Worm (Caenorhabditis elegans) whole organism, mixed stage, embryonic: ENCODE data around the gene fbxa-199.

Experiments used
- M03D4.4 ChIP-seq: sonication (generic microtip); optimal IDR thresholded peaks from 2 replicates; lab custom pipeline; 2017; ENCODE audit warnings: mild to moderate bottlenecking, missing genetic modification characterization, missing compliant biosample characterization
- bed-3 ChIP-seq: fragments of 200-800 bp; sonication (Bioruptor generic); optimal IDR thresholded peaks from 3 replicates; lab custom pipeline; 2018; ENCODE audit warnings: mild to moderate bottlenecking, missing genetic modification characterization, moderate library complexity, missing compliant biosample characterization
- blmp-1 ChIP-seq: fragments of 150-350 bp; optimal IDR thresholded peaks from 2 replicates; lab custom pipeline; 2014; ENCODE audit warnings: missing biosample characterization, missing genetic modification characterization
- ceh-39 ChIP-seq: fragments of 150-350 bp; optimal IDR thresholded peaks from 2 replicates; lab custom pipeline; 2014; ENCODE audit warnings: missing biosample characterization, missing genetic modification characterization
- ceh-43 ChIP-seq: fragments of 200-800 bp; sonication (Bioruptor generic); optimal IDR thresholded peaks from 2 replicates; lab custom pipeline; 2018; ENCODE audit warnings: mild to moderate bottlenecking, missing genetic modification characterization, moderate library complexity, missing compliant biosample characterization
- ceh-83 ChIP-seq: fragments of 200-800 bp; sonication (Bioruptor generic); optimal IDR thresholded peaks from 2 replicates; lab custom pipeline; 2018; ENCODE audit warnings: mild to moderate bottlenecking, missing genetic modification characterization, missing compliant biosample characterization
- cnd-1 ChIP-seq: fragments of 200-800 bp; sonication (Bioruptor generic); optimal IDR thresholded peaks from 2 replicates; lab custom pipeline; 2018; ENCODE audit warnings: mild to moderate bottlenecking, missing genetic modification characterization, missing compliant biosample characterization
- drap-1 ChIP-seq: fragments of 200-800 bp; sonication (Bioruptor generic); optimal IDR thresholded peaks from 3 replicates; lab custom pipeline; 2018; ENCODE audit warnings: mild to moderate bottlenecking, missing genetic modification characterization, missing compliant biosample characterization
- elt-1 ChIP-seq: sonication (generic microtip); optimal IDR thresholded peaks from 2 replicates; lab custom pipeline; 2017; ENCODE audit warnings: missing genetic modification characterization, mild to moderate bottlenecking, missing compliant biosample characterization, antibody characterized with exemption, moderate library complexity, borderline replicate concordance; ENCODE audit not compliant: insufficient read depth
- elt-3 ChIP-seq: fragments of 150-350 bp; optimal IDR thresholded peaks from 2 replicates; lab custom pipeline; 2014; ENCODE audit warnings: missing biosample characterization, missing genetic modification characterization
- flh-1 ChIP-seq: fragments of 200-800 bp; sonication (Bioruptor generic); optimal IDR thresholded peaks from 2 replicates; lab custom pipeline; 2018; ENCODE audit warnings: mild to moderate bottlenecking, missing genetic modification characterization, moderate library complexity, missing compliant biosample characterization
- hlh-1 ChIP-seq: fragments of 150-350 bp; optimal IDR thresholded peaks from 2 replicates; lab custom pipeline; 2014; ENCODE audit warnings: missing biosample characterization, missing genetic modification reagents, missing genetic modification characterization
- lin-13 ChIP-seq: fragments of 150-350 bp; optimal IDR thresholded peaks from 2 replicates; lab custom pipeline; 2014; ENCODE audit warnings: missing biosample characterization, missing genetic modification characterization
- lsy-2 ChIP-seq: fragments of 150-350 bp; optimal IDR thresholded peaks from 2 replicates; lab custom pipeline; 2014; ENCODE audit warnings: missing biosample characterization, missing genetic modification characterization
- mab-5 ChIP-seq: fragments of 150-350 bp; optimal IDR thresholded peaks from 2 replicates; lab custom pipeline; 2014; ENCODE audit warnings: missing biosample characterization, missing genetic modification characterization
- mep-1 ChIP-seq: fragments of 150-350 bp; optimal IDR thresholded peaks from 2 replicates; lab custom pipeline; 2017; ENCODE audit warnings: missing biosample characterization, missing genetic modification reagents, missing genetic modification characterization, inconsistent platforms
- mls-2 ChIP-seq: sonication (generic microtip); optimal IDR thresholded peaks from 2 replicates; lab custom pipeline; 2016; ENCODE audit warnings: mild to moderate bottlenecking, missing genetic modification characterization, moderate library complexity, missing compliant biosample characterization
- nhr-12 ChIP-seq: fragments of 150-350 bp; optimal IDR thresholded peaks from 2 replicates; lab custom pipeline; 2014; ENCODE audit warnings: missing biosample characterization, missing genetic modification characterization
- nhr-2 ChIP-seq: fragments of 150-350 bp; optimal IDR thresholded peaks from 2 replicates; lab custom pipeline; 2014; ENCODE audit warnings: missing biosample characterization, missing genetic modification characterization
- nhr-237 ChIP-seq: fragments of 150-350 bp; optimal IDR thresholded peaks from 2 replicates; lab custom pipeline; 2014; ENCODE audit warnings: missing biosample characterization, missing genetic modification characterization
- nhr-28 ChIP-seq: fragments of 150-350 bp; optimal IDR thresholded peaks from 2 replicates; lab custom pipeline; 2014; ENCODE audit warnings: missing biosample characterization, missing genetic modification characterization
- nhr-76 ChIP-seq: sonication (generic microtip); optimal IDR thresholded peaks from 2 replicates; lab custom pipeline; 2017; ENCODE audit warnings: missing biosample characterization, missing genetic modification characterization
- pha-4 ChIP-seq: fragments of 150-350 bp; optimal IDR thresholded peaks from 2 replicates; lab custom pipeline; 2018; ENCODE audit warnings: missing biosample characterization, missing genetic modification reagents, missing genetic modification characterization
- sem-2 ChIP-seq: fragments of 200-800 bp; sonication (Bioruptor generic); optimal IDR thresholded peaks from 2 replicates; lab custom pipeline; 2018; ENCODE audit warnings: mild to moderate bottlenecking, missing genetic modification characterization, missing compliant biosample characterization
- snpc-4 ChIP-seq: fragments of 150-350 bp; optimal IDR thresholded peaks from 2 replicates; lab custom pipeline; 2014; ENCODE audit warnings: missing biosample characterization, missing genetic modification characterization
- sptf-1 ChIP-seq: sonication (generic microtip); optimal IDR thresholded peaks from 2 replicates; lab custom pipeline; 2017; ENCODE audit warnings: mild to moderate bottlenecking, missing genetic modification characterization, moderate library complexity, missing compliant biosample characterization
- tbx-8 ChIP-seq: fragments of 200-800 bp; sonication (Bioruptor generic); optimal IDR thresholded peaks from 2 replicates; lab custom pipeline; 2018; ENCODE audit warnings: mild to moderate bottlenecking, missing genetic modification characterization, moderate library complexity, missing compliant biosample characterization
- unc-120 ChIP-seq: sonication (generic microtip); optimal IDR thresholded peaks from 2 replicates; lab custom pipeline; 2017; ENCODE audit warnings: missing genetic modification characterization, missing compliant biosample characterization; ENCODE audit not compliant: poor library complexity, severe bottlenecking
- unc-62 ChIP-seq: fragments of 150-350 bp; optimal IDR thresholded peaks from 2 replicates; lab custom pipeline; 2014; ENCODE audit warnings: missing biosample characterization, missing genetic modification reagents, missing genetic modification characterization
- zip-8 ChIP-seq: fragments of 150-350 bp; optimal IDR thresholded peaks from 2 replicates; lab custom pipeline; 2014; ENCODE audit warnings: missing biosample characterization, missing genetic modification characterization
- ztf-11 ChIP-seq: fragments of 150-350 bp; optimal IDR thresholded peaks from 2 replicates; lab custom pipeline; 2014; ENCODE audit warnings: missing biosample characterization, missing genetic modification characterization

The fbxa-199 gene

ce11 chrV:15352376-15352775 is 46.3 kb downstream of the fbxa-199 start, which contains the start of gene srx-58:
TSS of gene srx-58 (plus strand) at chrV:15352676.
- TF ChIP-seq ceh-43 (GFP tag; lab: Kevin White, UChicago) (no peak), nhr-237 (tag; lab: Kevin White, UChicago) (no peak), elt-3 (tag; lab: Kevin White, UChicago) (no peak), elt-1 (tag; lab: Kevin White, UChicago) (no peak), blmp-1 (tag; lab: Kevin White, UChicago) (no peak)

- TF ChIP-seq M03D4.4 (tag; lab: Kevin White, UChicago) (no peak), nhr-28 (tag; lab: Kevin White, UChicago) (no peak), snpc-4 (tag; lab: Kevin White, UChicago) (no peak), nhr-2 (tag; lab: Kevin White, UChicago) (no peak), unc-120 (no peak), elt-1 (tag; lab: Kevin White, UChicago) (no peak), flh-1 (GFP tag; lab: Kevin White, UChicago) (no peak), nhr-237 (tag; lab: Kevin White, UChicago) (no peak), hlh-1 (tag; lab: Kevin White, UChicago) (no peak), drap-1 (GFP tag; lab: Kevin White, UChicago) (no peak), ztf-11 (tag; lab: Kevin White, UChicago) (no peak), zip-8 (no peak), ceh-83 (no peak), tbx-8 (GFP tag; lab: Kevin White, UChicago) (no peak), ceh-39 (tag; lab: Kevin White, UChicago) (no peak), mab-5 (tag; lab: Kevin White, UChicago) (no peak), mep-1 (no peak), mls-2 (no peak), lsy-2 (tag; lab: Kevin White, UChicago) (no peak), bed-3 (GFP tag; lab: Kevin White, UChicago) (no peak)
Measured at ce11 chrV:15350615-15351014, 48.0 kb downstream of the fbxa-199 start, which contains the start of gene clec-231. TSS of gene clec-231 (minus strand) at chrV:15350715.

- TF ChIP-seq lsy-2 (tag; lab: Kevin White, UChicago) (no peak), pha-4 (tag; lab: Kevin White, UChicago) (no peak), tbx-8 (GFP tag; lab: Kevin White, UChicago) (no peak), mls-2 (no peak), snpc-4 (tag; lab: Kevin White, UChicago) (no peak), unc-62 (GFP tag; lab: Kevin White, UChicago) (no peak), drap-1 (GFP tag; lab: Kevin White, UChicago) (no peak), mep-1 (no peak), flh-1 (GFP tag; lab: Kevin White, UChicago) (no peak), nhr-76 (tag; lab: Kevin White, UChicago) (no peak), zip-8 (no peak), elt-3 (tag; lab: Kevin White, UChicago) (no peak), cnd-1 (tag; lab: Kevin White, UChicago) (no peak), lin-13 (tag; lab: Kevin White, UChicago) (no peak), nhr-28 (tag; lab: Kevin White, UChicago) (no peak), sptf-1 (tag; lab: Kevin White, UChicago) (no peak), nhr-12 (no peak), sem-2 (GFP tag; lab: Kevin White, UChicago) (no peak), ceh-39 (tag; lab: Kevin White, UChicago) (no peak), M03D4.4 (tag; lab: Kevin White, UChicago) (no peak)
Measured at ce11 chrV:15349044-15349443, 49.6 kb downstream of the fbxa-199 start, which contains the start of gene clec-230. TSS of gene clec-230 (minus strand) at chrV:15349144.
